Worm (Caenorhabditis elegans): Measurements from ENCODE around the gene F21C10.19.
A peak's percentile ranks its signal among the peaks of the same experiment; 100 is the strongest.

DNA sequence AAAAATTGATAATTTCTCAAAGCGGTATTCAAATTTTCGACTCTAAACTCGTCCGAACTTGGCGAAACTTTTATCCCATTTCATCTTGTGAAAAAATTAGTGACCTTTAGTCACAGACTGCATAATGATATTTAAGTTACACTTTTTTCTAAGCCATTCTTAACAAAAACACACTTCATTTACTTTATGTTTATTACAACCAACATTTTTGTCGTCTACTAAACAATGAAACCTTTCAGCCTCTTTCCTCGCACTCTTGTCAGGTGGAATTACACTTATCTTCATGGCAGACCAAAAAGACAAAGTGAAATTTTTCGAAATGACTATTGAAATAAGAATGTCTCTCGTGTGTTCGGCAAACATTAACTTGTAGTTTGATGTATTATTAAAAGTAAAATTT lies 33.0 kb downstream of the F21C10.19 start:
- no peak for TF ChIP-seq nhr-28 (tag; optimal IDR thresholded peaks at IDR 0.05)
- no peak for TF ChIP-seq ceh-90 (tag; optimal IDR thresholded peaks at IDR 0.05)
- TF ChIP-seq ets-5 (GFP tag; IDR thresholded peaks at IDR 0.05) = no peak
- peak in 2 of 6 experiments; percentile 35 to 46 for TF ChIP-seq elt-3 (tag; optimal IDR thresholded peaks at IDR 0.05)
- TF ChIP-seq aly-2 (tag; optimal IDR thresholded peaks at IDR 0.05) = peak; percentile 54
- TF ChIP-seq ama-1 (optimal IDR thresholded peaks at IDR 0.05) = peak; percentile 73
- no peak for TF ChIP-seq fkh-8 (tag; optimal IDR thresholded peaks at IDR 0.05)
- no peak for TF ChIP-seq snpc-4 (tag; optimal IDR thresholded peaks at IDR 0.05)
- TF ChIP-seq unc-62 (GFP tag; optimal IDR thresholded peaks at IDR 0.05) = no peak
- TF ChIP-seq grh-1 (GFP tag; IDR thresholded peaks at IDR 0.05) = no peak

All from whole organism, L1 larva.